Worm (Caenorhabditis elegans) whole organism, young adult: ENCODE measurements around the gene tcc-1.
"Not testable (repeated sequence)": the region's sequence is repeated elsewhere in the genome, so short reads cannot be mapped to it uniquely, and the experiment has no call there.

Source experiments
- B0035.1 ChIP-seq: sonication (generic microtip); optimal IDR thresholded peaks from 2 replicates; lab custom pipeline; 2016; ENCODE audit warnings: missing genetic modification characterization, mild to moderate bottlenecking, missing compliant biosample characterization, missing genotype, missing genetic modification reagents
- B0336.3 ChIP-seq: fragments of 200-800 bp; sonication (Bioruptor generic); IDR thresholded peaks from 2 replicates; pipeline ENCODE4 v1.3.6; 2022; ENCODE audit warnings: missing genetic modification characterization, missing compliant biosample characterization
- F22D6.2 ChIP-seq: sonication (generic microtip); optimal IDR thresholded peaks from 2 replicates; lab custom pipeline; 2016; ENCODE audit warnings: mild to moderate bottlenecking, missing genetic modification characterization, missing compliant biosample characterization
- F39B2.1 ChIP-seq: fragments of 200-800 bp; sonication (Bioruptor generic); IDR thresholded peaks from 2 replicates; pipeline ENCODE4 v1.3.6; 2022; ENCODE audit warnings: missing genetic modification reagents, missing genetic modification characterization, missing compliant biosample characterization
- T07F8.4 ChIP-seq: sonication (generic microtip); optimal IDR thresholded peaks from 2 replicates; lab custom pipeline; 2016; ENCODE audit warnings: mild to moderate bottlenecking, missing genetic modification characterization, moderate library complexity, missing compliant biosample characterization
- Y53G8AR.9 ChIP-seq: fragments of 200-800 bp; sonication (Bioruptor generic); conservative IDR thresholded peaks from 2 replicates; pipeline ENCODE4 v1.3.6; 2022; ENCODE audit warnings: missing genetic modification reagents, missing genetic modification characterization, missing compliant biosample characterization
- Y67H2A.10 ChIP-seq: fragments of 200-800 bp; sonication (Bioruptor generic); conservative IDR thresholded peaks from 2 replicates; pipeline ENCODE4 v1.3.6; 2022; ENCODE audit warnings: missing genetic modification reagents, missing genetic modification characterization, missing compliant biosample characterization
- Y95B8A.8 ChIP-seq: fragments of 200-800 bp; sonication (Bioruptor generic); IDR thresholded peaks from 2 replicates; pipeline ENCODE4 v1.3.6; 2022; ENCODE audit warnings: missing genetic modification reagents, missing genetic modification characterization, missing compliant biosample characterization
- ccch-3 ChIP-seq: fragments of 200-800 bp; sonication (Bioruptor generic); optimal IDR thresholded peaks from 2 replicates; lab custom pipeline; 2018; ENCODE audit warnings: mild to moderate bottlenecking, missing genetic modification characterization, missing compliant biosample characterization
- ceh-91 ChIP-seq: fragments of 200-800 bp; sonication (Bioruptor generic); IDR thresholded peaks from 2 replicates; pipeline ENCODE4 v1.3.6; 2022; ENCODE audit warnings: missing genetic modification reagents, missing genetic modification characterization, missing compliant biosample characterization
- die-1 ChIP-seq: sonication (generic microtip); optimal IDR thresholded peaks from 2 replicates; lab custom pipeline; 2016; ENCODE audit warnings: missing genotype, mild to moderate bottlenecking, missing genetic modification characterization, missing compliant biosample characterization
- dpl-1 ChIP-seq: fragments of 150-350 bp; optimal IDR thresholded peaks from 2 replicates; lab custom pipeline; 2014; ENCODE audit warnings: missing biosample characterization, missing genetic modification reagents, missing genetic modification characterization
- fkh-3 ChIP-seq: sonication (generic microtip); optimal IDR thresholded peaks from 2 replicates; lab custom pipeline; 2016; ENCODE audit warnings: mild to moderate bottlenecking, missing genetic modification characterization, missing compliant biosample characterization
- hmg-20 ChIP-seq: fragments of 200-800 bp; sonication (Bioruptor generic); IDR thresholded peaks from 2 replicates; pipeline ENCODE4 v1.3.6; 2022; ENCODE audit warnings: missing genetic modification reagents, missing genetic modification characterization, missing compliant biosample characterization
- hrde-1 ChIP-seq: sonication (generic microtip); optimal IDR thresholded peaks from 2 replicates; lab custom pipeline; 2016; ENCODE audit warnings: missing genetic modification characterization, mild to moderate bottlenecking, missing compliant biosample characterization, moderate library complexity, missing genotype, missing genetic modification reagents, borderline replicate concordance
- let-607 ChIP-seq, 2 experiments: fragments of 200-800 bp in 1 of 2; sonication (Bioruptor generic) in 1 of 2; sonication (generic microtip) in 1 of 2; optimal IDR thresholded peaks; 2 replicates each; lab custom pipeline; 2016 to 2018; ENCODE audit warnings: mild to moderate bottlenecking in 2 of 2, missing compliant biosample characterization in 2 of 2, missing genetic modification characterization in 2 of 2, moderate library complexity in 2 of 2, missing genotype in 1 of 2
- madf-8 ChIP-seq: fragments of 200-800 bp; sonication (Bioruptor generic); conservative IDR thresholded peaks from 2 replicates; pipeline ENCODE4 v1.3.6; 2022; ENCODE audit warnings: missing genetic modification reagents, missing genetic modification characterization, missing compliant biosample characterization
- mes-4 ChIP-seq: sonication (generic microtip); optimal IDR thresholded peaks from 2 replicates; lab custom pipeline; 2016; ENCODE audit warnings: missing genotype, missing genetic modification characterization, missing compliant biosample characterization
- mxl-1 ChIP-seq: sonication (generic microtip); optimal IDR thresholded peaks from 2 replicates; lab custom pipeline; 2016; ENCODE audit warnings: missing genetic modification characterization, missing compliant biosample characterization
- nfya-2 ChIP-seq: fragments of 200-800 bp; sonication (Bioruptor generic); IDR thresholded peaks from 2 replicates; pipeline ENCODE4 v1.3.6; 2022; ENCODE audit warnings: missing genetic modification reagents, missing genetic modification characterization, missing compliant biosample characterization
- nfyb-1 ChIP-seq: fragments of 200-800 bp; sonication (Bioruptor generic); IDR thresholded peaks from 2 replicates; pipeline ENCODE4 v1.3.6; 2022; ENCODE audit warnings: missing genetic modification reagents, missing genetic modification characterization, missing compliant biosample characterization
- nhr-27 ChIP-seq: fragments of 200-800 bp; sonication (Bioruptor generic); optimal IDR thresholded peaks from 2 replicates; lab custom pipeline; 2018; ENCODE audit warnings: mild to moderate bottlenecking, missing genetic modification characterization, moderate library complexity, missing compliant biosample characterization
- nhr-80 ChIP-seq: sonication (generic microtip); optimal IDR thresholded peaks from 2 replicates; lab custom pipeline; 2016; ENCODE audit warnings: missing genetic modification characterization, missing compliant biosample characterization
- pha-4 ChIP-seq: fragments of 150-350 bp; sonication (generic microtip); optimal IDR thresholded peaks from 2 replicates; lab custom pipeline; 2014; ENCODE audit warnings: missing biosample characterization, missing genetic modification reagents, missing genetic modification characterization
- snpc-1.1 ChIP-seq: sonication (generic microtip); optimal IDR thresholded peaks from 2 replicates; lab custom pipeline; 2017; ENCODE audit warnings: missing genetic modification characterization, mild to moderate bottlenecking, missing compliant biosample characterization, antibody characterized with exemption, moderate library complexity, missing genotype, missing genetic modification reagents; ENCODE audit not compliant: insufficient read depth
- tlf-1 ChIP-seq: fragments of 200-800 bp; sonication (Bioruptor generic); optimal IDR thresholded peaks from 2 replicates; lab custom pipeline; 2018; ENCODE audit warnings: mild to moderate bottlenecking, missing genetic modification characterization, missing compliant biosample characterization
- unc-130 ChIP-seq: sonication (generic microtip); optimal IDR thresholded peaks from 2 replicates; lab custom pipeline; 2016; ENCODE audit warnings: missing genetic modification reagents, missing genetic modification characterization, missing compliant biosample characterization
- ztf-26 ChIP-seq: sonication (generic microtip); optimal IDR thresholded peaks from 2 replicates; lab custom pipeline; 2017; ENCODE audit warnings: missing genetic modification characterization, missing compliant biosample characterization

The tcc-1 gene

DNA sequence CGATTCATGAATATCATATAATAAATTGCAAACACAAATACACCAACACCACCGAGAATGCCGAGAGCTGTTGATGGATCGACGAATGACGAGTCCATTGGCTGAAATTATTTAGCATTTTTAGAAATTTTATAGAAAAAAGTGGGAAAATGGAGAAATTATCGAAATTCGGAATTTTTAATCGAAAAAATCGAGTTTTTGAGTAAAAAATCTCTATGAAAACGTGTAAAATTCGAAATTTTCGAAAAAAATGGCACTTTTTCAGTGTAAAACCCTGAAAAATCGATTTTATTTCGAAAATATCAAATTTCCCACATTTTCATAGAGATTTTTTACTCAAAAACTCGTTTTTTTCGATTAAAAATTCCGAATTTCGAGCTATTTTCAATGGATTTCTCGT is at the start of gene tcc-1:
tcc-1 (minus strand) TSS at position 101 of the 400 bp plus-strand sequence.
- no peak for TF ChIP-seq mxl-1 (tag; lab: Kevin White, UChicago)
- TF ChIP-seq tlf-1 (GFP tag; lab: Kevin White, UChicago), result no peak
- no peak for TF ChIP-seq snpc-1.1
- TF ChIP-seq B0336.3 (GFP tag; lab: Robert Waterston, UW), result no peak
- TF ChIP-seq T07F8.4, result no peak
- no peak for TF ChIP-seq F39B2.1

ce11 chrV:17903829-17904228 is 48.0 kb upstream of the tcc-1 start, which contains the start of gene C06H5.14:
Gene C06H5.14 (plus strand): TSS chrV:17904129.
- not testable (repeated sequence) for TF ChIP-seq pha-4 (tag; lab: Kevin White, UChicago); unc-130 (GFP tag; lab: Kevin White, UChicago); die-1

- no peak for TF ChIP-seq ceh-91 (GFP tag; lab: Robert Waterston, UW)
- TF ChIP-seq Y95B8A.8, result no peak
- TF ChIP-seq F39B2.1, result no peak
- TF ChIP-seq B0035.1 (tag; lab: Kevin White, UChicago), result no peak
- no peak for TF ChIP-seq madf-8 (GFP tag; lab: Robert Waterston, UW)
- TF ChIP-seq hmg-20, result no peak
These were observed 43.7 kb upstream of the tcc-1 start, which contains the start of gene fbxa-157 for ce11 chrV:17899503-17899902. Gene fbxa-157 (plus strand): TSS chrV:17899803.

ce11 chrV:17897646-17898045 is 41.9 kb upstream of the tcc-1 start, which contains the start of gene C06H5.13:
Gene C06H5.13 (minus strand): TSS chrV:17897746.
- TF ChIP-seq hrde-1 (tag; lab: Kevin White, UChicago); Y67H2A.10 (GFP tag; lab: Robert Waterston, UW); ccch-3 (GFP tag; lab: Kevin White, UChicago): not testable (repeated sequence)

- no peak for TF ChIP-seq ztf-26
- TF ChIP-seq F22D6.2 (tag; lab: Kevin White, UChicago), result no peak
- TF ChIP-seq nhr-80 (tag; lab: Kevin White, UChicago), result peak; percentile 1
- no peak for TF ChIP-seq nhr-27
- no peak for TF ChIP-seq nfyb-1
- TF ChIP-seq fkh-3, result no peak
- TF ChIP-seq, all 124 proteins: peak for 1
These were observed 41.1 kb upstream of the tcc-1 start, which contains the start of gene fbxa-156 for ce11 chrV:17896736-17897353. Gene fbxa-156 (minus strand): TSS chrV:17896786.

DNA sequence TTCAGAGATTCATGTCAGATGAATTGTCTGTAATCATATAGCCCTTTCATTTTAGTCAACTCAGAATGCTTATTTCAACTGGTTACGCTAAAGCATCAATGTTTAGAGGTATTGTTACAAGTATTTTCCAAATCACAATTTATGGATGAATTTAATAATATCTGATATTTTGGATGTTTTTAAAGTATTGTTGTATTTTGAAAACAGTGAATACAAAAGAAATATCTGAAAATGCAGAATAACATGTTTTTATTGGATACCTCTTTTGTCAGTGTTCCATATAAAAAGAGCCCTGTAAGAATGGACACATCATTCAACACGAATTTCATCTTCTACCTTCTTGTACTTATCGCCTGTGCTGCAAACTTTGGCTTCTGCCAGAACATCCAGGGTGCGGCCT is 38.7 kb upstream of the tcc-1 start, which contains the start of gene C06H5.12:
C06H5.12 (plus strand) TSS at position 301 of the 400 bp plus-strand sequence.
- TF ChIP-seq dpl-1 (GFP tag; lab: Kevin White, UChicago); let-607 (tag; optimal IDR thresholded peaks at IDR 0.05; lab: Kevin White, UChicago); mes-4 (tag; lab: Kevin White, UChicago): not testable (repeated sequence)

DNA sequence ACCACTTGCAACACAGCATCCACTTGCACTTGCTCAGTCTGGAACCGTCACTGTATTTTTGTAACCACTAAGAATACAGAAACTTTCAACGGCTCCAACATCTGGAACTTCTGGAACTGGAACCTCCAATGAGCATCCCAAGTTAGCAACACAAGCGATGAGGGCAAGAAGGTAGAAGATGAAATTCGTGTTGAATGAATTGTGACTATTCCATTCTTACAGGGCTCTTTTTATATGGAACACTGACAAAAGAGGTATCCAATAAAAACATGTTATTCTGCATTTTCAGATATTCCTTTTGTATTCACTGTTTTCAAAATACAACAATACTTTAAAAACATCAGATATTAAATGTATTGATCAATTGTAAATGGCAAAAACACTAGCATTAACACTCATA is 38.2 kb upstream of the tcc-1 start, which contains the start of gene C06H5.11:
C06H5.11 (minus strand) TSS at position 101 of the 400 bp plus-strand sequence.
- not testable (repeated sequence) for TF ChIP-seq ztf-26; Y53G8AR.9 (GFP tag; lab: Robert Waterston, UW); nfya-2 (GFP tag; lab: Robert Waterston, UW)
